Worm (Caenorhabditis elegans): ENCODE data around the gene dgk-2.

DNA sequence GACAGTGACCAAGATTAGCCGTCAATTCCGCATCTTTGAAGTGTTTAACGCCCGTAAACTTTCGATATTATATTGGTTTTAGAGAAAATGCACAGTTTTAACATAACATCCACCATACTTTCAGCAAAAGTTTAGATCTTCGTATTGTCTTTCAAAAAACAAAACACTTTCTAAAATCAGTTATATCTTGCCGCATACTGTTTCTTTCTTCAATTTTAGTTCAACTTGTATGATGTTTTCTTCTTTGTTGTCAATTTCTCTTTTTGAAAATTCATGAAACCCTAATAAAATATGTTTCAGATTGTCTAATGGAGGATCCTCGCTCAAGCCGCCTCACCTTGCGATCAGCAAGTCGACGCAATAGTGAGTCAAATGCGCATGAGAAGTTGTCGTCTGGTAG is 50.4 kb downstream of the dgk-2 start, which contains the start of gene F02E8.4:
- no peak for TF ChIP-seq mdl-1 (tag; optimal IDR thresholded peaks at IDR 0.05)
- no peak for TF ChIP-seq nhr-25 (tag; optimal IDR thresholded peaks at IDR 0.05)
- TF ChIP-seq unc-62 (GFP tag; optimal IDR thresholded peaks at IDR 0.05) = no peak
- TF ChIP-seq nhr-12 (tag; optimal IDR thresholded peaks at IDR 0.05) = no peak
- no peak for TF ChIP-seq ceh-82 (tag; optimal IDR thresholded peaks at IDR 0.05)
- TF ChIP-seq ztf-4 (tag; optimal IDR thresholded peaks at IDR 0.05) = no peak
- TF ChIP-seq peb-1 (tag; optimal IDR thresholded peaks at IDR 0.05) = no peak
- no peak for TF ChIP-seq nhr-10 (tag; optimal IDR thresholded peaks at IDR 0.05)
- TF ChIP-seq ama-1 (optimal IDR thresholded peaks at IDR 0.05) = no peak
- no peak for TF ChIP-seq sem-4 (tag; optimal IDR thresholded peaks at IDR 0.05)
